Fruit fly (Drosophila melanogaster): Measurements from ENCODE around the gene zen.

DNA sequence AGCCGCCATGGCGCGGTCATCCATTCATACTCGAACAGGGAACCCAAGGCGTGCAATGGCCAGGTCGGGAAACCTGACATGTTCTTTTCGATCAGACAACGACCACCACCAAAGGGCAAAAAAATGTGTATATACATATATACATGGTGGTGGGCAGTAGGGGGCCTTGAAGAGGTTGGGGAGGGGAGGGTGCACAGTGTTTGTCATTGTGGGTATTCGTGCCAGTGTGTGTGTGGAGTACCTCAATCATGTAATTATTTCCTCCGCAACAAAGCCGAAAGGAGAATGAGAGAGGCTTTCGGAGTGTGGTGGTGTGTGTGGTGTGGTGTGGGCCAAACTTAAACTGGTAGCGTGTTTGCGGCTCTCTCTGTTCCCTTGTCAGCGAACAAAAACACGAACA, 27.9 kb downstream of the zen start:
- TF ChIP-seq psq (optimal IDR thresholded peaks at IDR 0.05), result no peak
- no peak for TF ChIP-seq ttk (optimal IDR thresholded peaks at IDR 0.05)
